Worm (Caenorhabditis elegans) whole organism, early embryonic: ENCODE data around the gene R10H1.1.

Experiments
- B0310.2 ChIP-seq: sonication (generic microtip); optimal IDR thresholded peaks from 2 replicates; lab custom pipeline; 2016; ENCODE audit warnings: mild to moderate bottlenecking, missing genetic modification characterization, missing compliant biosample characterization
- F13C5.2 ChIP-seq: sonication (generic microtip); optimal IDR thresholded peaks from 2 replicates; lab custom pipeline; 2017; ENCODE audit warnings: mild to moderate bottlenecking, missing genetic modification characterization, inconsistent platforms, missing compliant biosample characterization
- aly-1 ChIP-seq: sonication (generic microtip); optimal IDR thresholded peaks from 2 replicates; lab custom pipeline; 2016; ENCODE audit warnings: missing genetic modification characterization, missing compliant biosample characterization
- ama-1 ChIP-seq: fragments of 150-350 bp; optimal IDR thresholded peaks from 2 replicates; lab custom pipeline; 2014
- ceh-13 ChIP-seq: fragments of 200-800 bp; sonication (Bioruptor generic); optimal IDR thresholded peaks from 2 replicates; lab custom pipeline; 2018; ENCODE audit warnings: mild to moderate bottlenecking, missing genetic modification characterization, missing compliant biosample characterization
- ceh-36 ChIP-seq: sonication (generic microtip); optimal IDR thresholded peaks from 2 replicates; lab custom pipeline; 2016; ENCODE audit warnings: missing genetic modification characterization, inconsistent platforms, missing compliant biosample characterization
- ets-7 ChIP-seq: sonication (generic microtip); optimal IDR thresholded peaks from 2 replicates; lab custom pipeline; 2016; ENCODE audit warnings: missing genotype, missing genetic modification characterization, missing compliant biosample characterization
- flt-1 ChIP-seq: fragments of 200-800 bp; sonication (Bioruptor generic); IDR thresholded peaks from 2 replicates; pipeline ENCODE4 v1.3.6; 2022; ENCODE audit warnings: missing genetic modification characterization, missing compliant biosample characterization
- hmbx-1 ChIP-seq: sonication (generic microtip); optimal IDR thresholded peaks from 2 replicates; lab custom pipeline; 2016; ENCODE audit warnings: mild to moderate bottlenecking, missing genetic modification characterization, missing compliant biosample characterization
- hmg-4 ChIP-seq: fragments of 200-800 bp; sonication (Bioruptor generic); optimal IDR thresholded peaks from 2 replicates; lab custom pipeline; 2018; ENCODE audit warnings: mild to moderate bottlenecking, missing genetic modification characterization, missing compliant biosample characterization
- hnd-1 ChIP-seq: sonication (generic microtip); optimal IDR thresholded peaks from 2 replicates; lab custom pipeline; 2016; ENCODE audit warnings: missing genetic modification characterization, missing compliant biosample characterization
- pes-1 ChIP-seq: fragments of 200-800 bp; sonication (Bioruptor generic); IDR thresholded peaks from 2 replicates; pipeline ENCODE4 v1.3.6; 2022; ENCODE audit warnings: missing genetic modification reagents, missing genetic modification characterization, missing compliant biosample characterization
- scrt-1 ChIP-seq: fragments of 200-800 bp; sonication (Bioruptor generic); IDR thresholded peaks from 2 replicates; pipeline ENCODE4 v1.3.6; 2022; ENCODE audit warnings: missing genetic modification characterization, missing compliant biosample characterization
- sea-1 ChIP-seq: fragments of 200-800 bp; sonication (Bioruptor generic); conservative IDR thresholded peaks from 2 replicates; pipeline ENCODE4 v1.3.6; 2022; ENCODE audit warnings: missing genetic modification characterization, missing compliant biosample characterization
- tbx-11 ChIP-seq: fragments of 200-800 bp; sonication (Bioruptor generic); IDR thresholded peaks from 2 replicates; pipeline ENCODE4 v1.3.6; 2022; ENCODE audit warnings: missing genetic modification characterization, missing compliant biosample characterization
- tbx-37 ChIP-seq: fragments of 200-800 bp; sonication (Bioruptor generic); conservative IDR thresholded peaks from 2 replicates; pipeline ENCODE4 v1.3.6; 2022; ENCODE audit warnings: missing genetic modification reagents, missing genetic modification characterization, missing compliant biosample characterization
- tra-4 ChIP-seq: sonication (generic microtip); optimal IDR thresholded peaks from 2 replicates; lab custom pipeline; 2017; ENCODE audit warnings: missing genetic modification characterization, missing compliant biosample characterization

Gene R10H1.1

ce11 chrII:7519221-7519620, 25.0 kb downstream of the R10H1.1 start, which contains the start of gene glb-9:
Gene glb-9 (minus strand): TSS chrII:7519321.
- TF ChIP-seq hmbx-1 (tag; lab: Kevin White, UChicago), result no peak
- TF ChIP-seq ceh-36 (tag; lab: Kevin White, UChicago), result no peak
- TF ChIP-seq ets-7 (tag; lab: Kevin White, UChicago), result no peak

- TF ChIP-seq ama-1 (lab: Kevin White, UChicago), result no peak
- TF ChIP-seq ceh-13 (GFP tag; lab: Kevin White, UChicago), result no peak
- TF ChIP-seq ceh-36 (tag; lab: Kevin White, UChicago), result no peak
- no peak for TF ChIP-seq tbx-37 (GFP tag; lab: Robert Waterston, UW)
These were observed 27.2 kb downstream of the R10H1.1 start for ce11 chrII:7521420-7521819.

ce11 chrII:7523281-7523680, 29.0 kb downstream of the R10H1.1 start, which contains the start of gene ZK1290.15:
Gene ZK1290.15 (plus strand): TSS chrII:7523581.
- TF ChIP-seq tbx-11 (GFP tag; lab: Robert Waterston, UW), result no peak
- TF ChIP-seq F13C5.2, result no peak
- no peak for TF ChIP-seq B0310.2 (tag; lab: Kevin White, UChicago)
- no peak for TF ChIP-seq ceh-13 (GFP tag; lab: Kevin White, UChicago)
- no peak for TF ChIP-seq ama-1 (lab: Kevin White, UChicago)
- no peak for TF ChIP-seq hmg-4 (GFP tag; lab: Kevin White, UChicago)
- TF ChIP-seq sea-1 (GFP tag; lab: Robert Waterston, UW), result no peak
- no peak for TF ChIP-seq hmbx-1 (tag; lab: Kevin White, UChicago)
- no peak for TF ChIP-seq aly-1 (tag; lab: Kevin White, UChicago)
- no peak for TF ChIP-seq ets-7 (tag; lab: Kevin White, UChicago)
- no peak for TF ChIP-seq ceh-36 (tag; lab: Kevin White, UChicago)
- TF ChIP-seq hnd-1, result no peak
- TF ChIP-seq flt-1 (GFP tag; lab: Robert Waterston, UW), result no peak
- no peak for TF ChIP-seq tbx-37 (GFP tag; lab: Robert Waterston, UW)
- no peak for TF ChIP-seq scrt-1 (GFP tag; lab: Robert Waterston, UW)
- no peak for TF ChIP-seq tra-4 (tag; lab: Kevin White, UChicago)
- no peak for TF ChIP-seq pes-1 (GFP tag; lab: Robert Waterston, UW)

- TF ChIP-seq hmg-4 (GFP tag; lab: Kevin White, UChicago), result no peak
These were observed 31.2 kb downstream of the R10H1.1 start, which contains the start of the genes ZK1290.7 and rnh-1.1 for ce11 chrII:7525458-7525857. Gene ZK1290.7 (minus strand): TSS chrII:7525558. Gene rnh-1.1 (plus strand): TSS chrII:7525738.

- no peak for TF ChIP-seq tbx-11 (GFP tag; lab: Robert Waterston, UW)
- no peak for TF ChIP-seq flt-1 (GFP tag; lab: Robert Waterston, UW)
- no peak for TF ChIP-seq ets-7 (tag; lab: Kevin White, UChicago)
These were observed 34.0 kb downstream of the R10H1.1 start for ce11 chrII:7528210-7528609.

ce11 chrII:7529078-7529683, 34.9 kb downstream of the R10H1.1 start, which contains the start of gene ZK1290.5:
Gene ZK1290.5 (plus strand): TSS chrII:7529643.
- TF ChIP-seq aly-1 (tag; lab: Kevin White, UChicago), result no peak
- no peak for TF ChIP-seq scrt-1 (GFP tag; lab: Robert Waterston, UW)
- TF ChIP-seq tbx-37 (GFP tag; lab: Robert Waterston, UW), result no peak
- TF ChIP-seq F13C5.2, result no peak
- no peak for TF ChIP-seq tbx-11 (GFP tag; lab: Robert Waterston, UW)
- TF ChIP-seq tra-4 (tag; lab: Kevin White, UChicago), result no peak
- no peak for TF ChIP-seq ama-1 (lab: Kevin White, UChicago)
- TF ChIP-seq hnd-1, result no peak
- TF ChIP-seq ceh-36 (tag; lab: Kevin White, UChicago), result no peak
- no peak for TF ChIP-seq pes-1 (GFP tag; lab: Robert Waterston, UW)
- TF ChIP-seq hmg-4 (GFP tag; lab: Kevin White, UChicago), result no peak
- TF ChIP-seq flt-1 (GFP tag; lab: Robert Waterston, UW), result no peak

ce11 chrII:7530944-7531343, 36.7 kb downstream of the R10H1.1 start, which contains the start of gene wrt-1:
Gene wrt-1 (plus strand): TSS chrII:7530996.
- no peak for TF ChIP-seq tbx-37 (GFP tag; lab: Robert Waterston, UW)

- TF ChIP-seq pes-1 (GFP tag; lab: Robert Waterston, UW), result no peak
- no peak for TF ChIP-seq ets-7 (tag; lab: Kevin White, UChicago)
- TF ChIP-seq hnd-1, result no peak
- no peak for TF ChIP-seq tbx-11 (GFP tag; lab: Robert Waterston, UW)
- TF ChIP-seq scrt-1 (GFP tag; lab: Robert Waterston, UW), result no peak
- no peak for TF ChIP-seq F13C5.2
- TF ChIP-seq aly-1 (tag; lab: Kevin White, UChicago), result no peak
These were observed 37.2 kb downstream of the R10H1.1 start for ce11 chrII:7531478-7531877.

ce11 chrII:7534369-7534768, 40.1 kb downstream of the R10H1.1 start, which contains the start of gene wrt-10:
Gene wrt-10 (minus strand): TSS chrII:7534563.
- TF ChIP-seq sea-1 (GFP tag; lab: Robert Waterston, UW), result no peak
- TF ChIP-seq flt-1 (GFP tag; lab: Robert Waterston, UW), result no peak
- TF ChIP-seq aly-1 (tag; lab: Kevin White, UChicago), result no peak
- TF ChIP-seq tbx-37 (GFP tag; lab: Robert Waterston, UW), result no peak
- TF ChIP-seq scrt-1 (GFP tag; lab: Robert Waterston, UW), result no peak
- TF ChIP-seq hmg-4 (GFP tag; lab: Kevin White, UChicago), result no peak
- no peak for TF ChIP-seq hnd-1
